Worm (Caenorhabditis elegans) whole organism, L1 larva: ENCODE data around the gene nhx-6.

ENCODE experiments used
- C34B4.2 ChIP-seq: sonication (generic microtip); optimal IDR thresholded peaks from 2 replicates; lab custom pipeline; 2017; ENCODE audit warnings: mild to moderate bottlenecking, missing genetic modification characterization, missing compliant biosample characterization
- Y116A8C.19 ChIP-seq: sonication (generic microtip); optimal IDR thresholded peaks from 2 replicates; lab custom pipeline; 2016; ENCODE audit warnings: missing compliant biosample characterization, missing genetic modification characterization, borderline replicate concordance
- aha-1 ChIP-seq: fragments of 150-350 bp; optimal IDR thresholded peaks from 2 replicates; lab custom pipeline; 2014; ENCODE audit warnings: missing biosample characterization, missing genetic modification characterization
- ama-1 ChIP-seq: fragments of 150-350 bp; optimal IDR thresholded peaks from 2 replicates; lab custom pipeline; 2014
- blmp-1 ChIP-seq: fragments of 150-350 bp; optimal IDR thresholded peaks from 2 replicates; lab custom pipeline; 2014; ENCODE audit warnings: missing biosample characterization, missing genetic modification characterization
- ceh-82 ChIP-seq, 3 experiments: fragments of 150-350 bp in 1 of 3; sonication (generic microtip) in 2 of 3; optimal IDR thresholded peaks; 2 replicates each; lab custom pipeline; 2014 to 2017; ENCODE audit warnings: missing biosample characterization in 3 of 3, missing genetic modification characterization in 3 of 3
- ceh-88 ChIP-seq: fragments of 200-800 bp; sonication (Bioruptor generic); IDR thresholded peaks from 2 replicates; pipeline ENCODE4 v1.3.6; 2022; ENCODE audit warnings: missing genetic modification characterization, missing compliant biosample characterization
- ceh-90 ChIP-seq: sonication (generic microtip); optimal IDR thresholded peaks from 2 replicates; lab custom pipeline; 2016; ENCODE audit warnings: missing genetic modification characterization, missing compliant biosample characterization
- dsc-1 ChIP-seq: sonication (generic microtip); optimal IDR thresholded peaks from 2 replicates; lab custom pipeline; 2016; ENCODE audit warnings: mild to moderate bottlenecking, missing genetic modification characterization, missing compliant biosample characterization
- efl-3 ChIP-seq: fragments of 200-800 bp; sonication (Bioruptor generic); optimal IDR thresholded peaks from 2 replicates; lab custom pipeline; 2018; ENCODE audit warnings: mild to moderate bottlenecking, missing genetic modification characterization, missing compliant biosample characterization
- elt-2 ChIP-seq: sonication (generic microtip); optimal IDR thresholded peaks from 2 replicates; lab custom pipeline; 2016; ENCODE audit warnings: missing genetic modification characterization, mild to moderate bottlenecking, inconsistent platforms, missing compliant biosample characterization, missing genetic modification reagents
- elt-3 ChIP-seq, 6 experiments: fragments of 150-350 bp in 1 of 6; sonication (generic microtip); optimal IDR thresholded peaks; 2 replicates each; lab custom pipeline; 2017 to 2018; ENCODE audit warnings: missing biosample characterization in 6 of 6, missing genetic modification characterization in 6 of 6, inconsistent platforms in 1 of 6
- fkh-8 ChIP-seq: sonication (generic microtip); optimal IDR thresholded peaks from 2 replicates; lab custom pipeline; 2016; ENCODE audit warnings: mild to moderate bottlenecking, missing genetic modification characterization, missing compliant biosample characterization
- hpl-2 ChIP-seq: fragments of 150-350 bp; optimal IDR thresholded peaks from 2 replicates; lab custom pipeline; 2014; ENCODE audit warnings: missing biosample characterization, missing genetic modification reagents, missing genetic modification characterization
- lin-14 ChIP-seq: fragments of 200-800 bp; sonication (Bioruptor generic); optimal IDR thresholded peaks from 2 replicates; lab custom pipeline; 2018; ENCODE audit warnings: mild to moderate bottlenecking, missing genetic modification characterization, moderate library complexity, missing compliant biosample characterization
- lin-15B ChIP-seq: fragments of 150-350 bp; sonication (generic microtip); optimal IDR thresholded peaks from 3 replicates; lab custom pipeline; 2014; ENCODE audit warnings: missing biosample characterization, missing genetic modification characterization
- lsy-2 ChIP-seq, 2 experiments: fragments of 150-350 bp; optimal IDR thresholded peaks; 2 replicates each; lab custom pipeline; 2014; ENCODE audit warnings: missing biosample characterization in 2 of 2, missing genetic modification characterization in 2 of 2
- mdl-1 ChIP-seq, 2 experiments: fragments of 150-350 bp; optimal IDR thresholded peaks; 2 replicates each; lab custom pipeline; 2014 to 2017; ENCODE audit warnings: missing biosample characterization in 2 of 2, missing genetic modification characterization in 2 of 2, inconsistent platforms in 1 of 2
- nhr-20 ChIP-seq: sonication (generic microtip); optimal IDR thresholded peaks from 2 replicates; lab custom pipeline; 2016; ENCODE audit warnings: mild to moderate bottlenecking, missing genetic modification characterization, missing compliant biosample characterization
- nhr-28 ChIP-seq: fragments of 150-350 bp; optimal IDR thresholded peaks from 2 replicates; lab custom pipeline; 2014; ENCODE audit warnings: missing biosample characterization, missing genetic modification characterization
- nhr-71 ChIP-seq: sonication (generic microtip); optimal IDR thresholded peaks from 2 replicates; lab custom pipeline; 2016; ENCODE audit warnings: mild to moderate bottlenecking, missing genetic modification characterization, moderate library complexity, missing compliant biosample characterization
- nhr-76 ChIP-seq: sonication (generic microtip); optimal IDR thresholded peaks from 2 replicates; lab custom pipeline; 2017; ENCODE audit warnings: missing biosample characterization, missing genetic modification characterization
- pax-3 ChIP-seq: fragments of 200-800 bp; sonication (Bioruptor generic); optimal IDR thresholded peaks from 2 replicates; lab custom pipeline; 2018; ENCODE audit warnings: mild to moderate bottlenecking, missing genetic modification characterization, moderate library complexity, missing compliant biosample characterization
- pqm-1 ChIP-seq: sonication (generic microtip); optimal IDR thresholded peaks from 3 replicates; lab custom pipeline; 2017; ENCODE audit warnings: missing biosample characterization, missing genetic modification characterization
- rnt-1 ChIP-seq: sonication (generic microtip); optimal IDR thresholded peaks from 2 replicates; lab custom pipeline; 2016; ENCODE audit warnings: mild to moderate bottlenecking, missing genetic modification characterization, moderate library complexity, missing compliant biosample characterization
- snu-23 ChIP-seq: sonication (generic microtip); optimal IDR thresholded peaks from 2 replicates; lab custom pipeline; 2016; ENCODE audit warnings: missing genetic modification characterization, missing compliant biosample characterization
- sox-4 ChIP-seq: sonication (generic microtip); optimal IDR thresholded peaks from 2 replicates; lab custom pipeline; 2016; ENCODE audit warnings: missing genetic modification characterization, missing compliant biosample characterization
- sptf-1 ChIP-seq: fragments of 150-350 bp; optimal IDR thresholded peaks from 2 replicates; lab custom pipeline; 2014; ENCODE audit warnings: missing biosample characterization, missing genetic modification characterization
- sup-37 ChIP-seq: fragments of 200-800 bp; sonication (Bioruptor generic); optimal IDR thresholded peaks from 2 replicates; lab custom pipeline; 2018; ENCODE audit warnings: mild to moderate bottlenecking, missing genetic modification characterization, missing compliant biosample characterization
- swsn-7 ChIP-seq: sonication (generic microtip); optimal IDR thresholded peaks from 2 replicates; lab custom pipeline; 2016; ENCODE audit warnings: missing genetic modification characterization, missing compliant biosample characterization
- tbx-2 ChIP-seq: sonication (generic microtip); optimal IDR thresholded peaks from 2 replicates; lab custom pipeline; 2016; ENCODE audit warnings: missing genetic modification characterization, missing compliant biosample characterization
- tlp-1 ChIP-seq: fragments of 150-350 bp; optimal IDR thresholded peaks from 2 replicates; lab custom pipeline; 2014; ENCODE audit warnings: missing biosample characterization, missing genetic modification characterization
- unc-130 ChIP-seq: fragments of 150-350 bp; optimal IDR thresholded peaks from 2 replicates; lab custom pipeline; 2017; ENCODE audit warnings: missing biosample characterization, missing genetic modification characterization, inconsistent platforms
- unc-62 ChIP-seq: fragments of 150-350 bp; optimal IDR thresholded peaks from 2 replicates; lab custom pipeline; 2014; ENCODE audit warnings: missing biosample characterization, missing genetic modification reagents, missing genetic modification characterization
- zag-1 ChIP-seq: fragments of 150-350 bp; optimal IDR thresholded peaks from 2 replicates; lab custom pipeline; 2014; ENCODE audit warnings: missing biosample characterization, missing genetic modification characterization
- zip-4 ChIP-seq: fragments of 200-800 bp; sonication (Bioruptor generic); optimal IDR thresholded peaks from 2 replicates; lab custom pipeline; 2018; ENCODE audit warnings: mild to moderate bottlenecking, missing genetic modification characterization, moderate library complexity, missing compliant biosample characterization
- ztf-11 ChIP-seq, 2 experiments: sonication (generic microtip); optimal IDR thresholded peaks; 2 replicates each; lab custom pipeline; 2016 to 2017; ENCODE audit warnings: missing genetic modification characterization in 2 of 2, missing biosample characterization in 1 of 2, missing compliant biosample characterization in 1 of 2
- ztf-4 ChIP-seq: fragments of 150-350 bp; optimal IDR thresholded peaks from 2 replicates; lab custom pipeline; 2014; ENCODE audit warnings: missing biosample characterization, missing genetic modification characterization

nhx-6 gene

ce11 chrII:1695861-1696260 is 25.2 kb downstream of the nhx-6 start, which contains the start of gene F58E1.13:
F58E1.13 (minus strand) TSS chrII:1695872.
- TF ChIP-seq rnt-1 (tag; lab: Kevin White, UChicago) (no peak), ceh-88 (GFP tag; lab: Robert Waterston, UW) (no peak), lin-14 (GFP tag; lab: Kevin White, UChicago) (no peak), nhr-71 (tag; lab: Kevin White, UChicago) (no peak)

ce11 chrII:1703363-1703762 is 32.7 kb downstream of the nhx-6 start, which contains the start of gene fbxb-47:
fbxb-47 (minus strand) TSS chrII:1703463.
- TF ChIP-seq pqm-1 (tag; lab: Kevin White, UChicago) (no peak), elt-3 (tag; optimal IDR thresholded peaks at IDR 0.05; lab: Kevin White, UChicago) (no peak), Y116A8C.19 (tag; lab: Kevin White, UChicago) (no peak), aha-1 (tag; lab: Kevin White, UChicago) (no peak), pax-3 (tag; lab: Kevin White, UChicago) (no peak), ceh-90 (tag; lab: Kevin White, UChicago) (no peak), nhr-28 (tag; lab: Kevin White, UChicago) (no peak), zag-1 (tag; lab: Kevin White, UChicago) (no peak), lin-15B (tag; lab: Kevin White, UChicago) (no peak), sox-4 (tag; lab: Kevin White, UChicago) (no peak), nhr-76 (tag; lab: Kevin White, UChicago) (no peak)

ce11 chrII:1706385-1706784 is 35.8 kb downstream of the nhx-6 start, which contains the start of gene sdz-18:
sdz-18 (minus strand) TSS chrII:1706485.
- TF ChIP-seq ceh-88 (GFP tag; lab: Robert Waterston, UW) (no peak), elt-2 (tag; lab: Kevin White, UChicago) (no peak), tbx-2 (tag; lab: Kevin White, UChicago) (no peak), unc-130 (tag; lab: Kevin White, UChicago) (no peak), sptf-1 (tag; lab: Kevin White, UChicago) (no peak), pax-3 (tag; lab: Kevin White, UChicago) (no peak), fkh-8 (tag; lab: Kevin White, UChicago) (no peak)

- TF ChIP-seq sptf-1 (tag; lab: Kevin White, UChicago) (no peak), rnt-1 (tag; lab: Kevin White, UChicago) (no peak), blmp-1 (tag; lab: Kevin White, UChicago) (no peak), C34B4.2 (tag; lab: Kevin White, UChicago) (no peak), snu-23 (GFP tag; lab: Kevin White, UChicago) (no peak), ceh-82 (tag; optimal IDR thresholded peaks at IDR 0.05; lab: Kevin White, UChicago) (no peak), ztf-11 (tag; optimal IDR thresholded peaks at IDR 0.05; lab: Kevin White, UChicago) (no peak), nhr-20 (tag; lab: Kevin White, UChicago) (no peak), swsn-7 (tag; lab: Kevin White, UChicago) (no peak), lin-14 (GFP tag; lab: Kevin White, UChicago) (no peak), zip-4 (GFP tag; lab: Kevin White, UChicago) (no peak), hpl-2 (GFP tag; lab: Kevin White, UChicago) (no peak), sup-37 (GFP tag; lab: Kevin White, UChicago) (no peak), unc-62 (GFP tag; lab: Kevin White, UChicago) (no peak), elt-3 (tag; optimal IDR thresholded peaks at IDR 0.05; lab: Kevin White, UChicago) (no peak), Y116A8C.19 (tag; lab: Kevin White, UChicago) (no peak), tlp-1 (tag; lab: Kevin White, UChicago) (no peak), dsc-1 (no peak)
Measured at ce11 chrII:1709959-1710358, 39.3 kb downstream of the nhx-6 start, which contains the start of gene fbxa-184. fbxa-184 (plus strand) TSS chrII:1710259.

- TF ChIP-seq efl-3 (GFP tag; lab: Kevin White, UChicago) (no peak), mdl-1 (tag; optimal IDR thresholded peaks at IDR 0.05; lab: Kevin White, UChicago) (no peak), blmp-1 (tag; lab: Kevin White, UChicago) (no peak), nhr-28 (tag; lab: Kevin White, UChicago) (no peak), lsy-2 (tag; optimal IDR thresholded peaks at IDR 0.05; lab: Kevin White, UChicago) (no peak), ceh-82 (tag; optimal IDR thresholded peaks at IDR 0.05; lab: Kevin White, UChicago) (no peak), ama-1 (no peak), ztf-4 (tag; lab: Kevin White, UChicago) (no peak)
Measured at ce11 chrII:1712938-1713337, 42.3 kb downstream of the nhx-6 start, which contains the start of gene btb-7. btb-7 (plus strand) TSS chrII:1713238.
